Worm (Caenorhabditis elegans) whole organism, L3 larva: Measurements from ENCODE around the gene mcm-3AP.

Experiments used
- elt-1 ChIP-seq: fragments of 150-350 bp; optimal IDR thresholded peaks from 2 replicates; lab custom pipeline; 2014; ENCODE audit warnings: missing biosample characterization, missing genetic modification characterization
- fos-1 ChIP-seq: fragments of 150-350 bp; optimal IDR thresholded peaks from 2 replicates; lab custom pipeline; 2014; ENCODE audit warnings: missing biosample characterization, missing genetic modification characterization
- nhr-11 ChIP-seq: fragments of 150-350 bp; optimal IDR thresholded peaks from 2 replicates; lab custom pipeline; 2014; ENCODE audit warnings: missing biosample characterization, missing genetic modification characterization
- nhr-23 ChIP-seq: fragments of 150-350 bp; optimal IDR thresholded peaks from 2 replicates; lab custom pipeline; 2014; ENCODE audit warnings: missing biosample characterization, missing genetic modification reagents, missing genetic modification characterization
- nhr-25 ChIP-seq: sonication (generic microtip); optimal IDR thresholded peaks from 2 replicates; lab custom pipeline; 2017; ENCODE audit warnings: missing biosample characterization, missing genetic modification characterization
- nhr-77 ChIP-seq: fragments of 150-350 bp; optimal IDR thresholded peaks from 2 replicates; lab custom pipeline; 2014; ENCODE audit warnings: missing biosample characterization, missing genetic modification characterization
- sea-2 ChIP-seq: fragments of 150-350 bp; sonication (generic microtip); optimal IDR thresholded peaks from 4 replicates; lab custom pipeline; 2014; ENCODE audit warnings: missing biosample characterization, missing genetic modification reagents, missing genetic modification characterization
- unc-62 ChIP-seq: fragments of 150-350 bp; sonication (generic microtip); optimal IDR thresholded peaks from 4 replicates; lab custom pipeline; 2014; ENCODE audit warnings: missing biosample characterization, missing genetic modification reagents, missing genetic modification characterization
- zag-1 ChIP-seq: fragments of 150-350 bp; optimal IDR thresholded peaks from 2 replicates; lab custom pipeline; 2014; ENCODE audit warnings: missing biosample characterization, missing genetic modification characterization
- ztf-11 ChIP-seq: fragments of 150-350 bp; optimal IDR thresholded peaks from 2 replicates; lab custom pipeline; 2014; ENCODE audit warnings: missing biosample characterization, missing genetic modification characterization

ce11 chrIV:7927218-7927617, 21.3 kb upstream of the mcm-3AP start, which contains the start of gene C49H3.12:
- TF ChIP-seq nhr-23 (no peak), fos-1 (no peak), zag-1 (tag; lab: Kevin White, UChicago) (no peak), unc-62 (GFP tag; lab: Kevin White, UChicago) (no peak), ztf-11 (no peak), nhr-25 (tag; lab: Kevin White, UChicago) (no peak), sea-2 (no peak), nhr-11 (tag; lab: Kevin White, UChicago) (no peak), nhr-77 (tag; lab: Kevin White, UChicago) (no peak), elt-1 (no peak)
